Fruit fly (Drosophila melanogaster) whole organism, embryonic: ENCODE measurements around the gene pav.

Experiments
- Bteb2 ChIP-seq: fragments of 200-800 bp; sonication (Bioruptor generic); optimal IDR thresholded peaks from 2 replicates; lab custom pipeline; 2016; ENCODE audit warnings: missing biosample characterization, missing genetic modification characterization
- CG10959 ChIP-seq: fragments of 200-800 bp; sonication (Bioruptor generic); IDR thresholded peaks from 2 replicates; pipeline ENCODE4 v1.3.6; 2022; ENCODE audit warnings: missing biosample characterization, missing genetic modification characterization
- CG12104 ChIP-seq: fragments of 200-800 bp; sonication (Bioruptor generic); optimal IDR thresholded peaks from 3 replicates; lab custom pipeline; 2016; ENCODE audit warnings: missing biosample characterization, missing genetic modification characterization
- CG12942 ChIP-seq: fragments of 200-800 bp; sonication (Bioruptor generic); optimal IDR thresholded peaks from 3 replicates; lab custom pipeline; 2016; ENCODE audit warnings: missing biosample characterization, missing genetic modification characterization
- CG14860 ChIP-seq: fragments of 200-800 bp; sonication (Bioruptor generic); IDR thresholded peaks from 3 replicates; pipeline ENCODE4 v1.3.6; 2022; ENCODE audit warnings: missing biosample characterization, missing genetic modification characterization; ENCODE audit not compliant: partially characterized antibody
- CG17328 ChIP-seq: fragments of 200-800 bp; sonication (Bioruptor generic); IDR thresholded peaks from 2 replicates; pipeline ENCODE4 v1.3.6; 2022; ENCODE audit warnings: missing biosample characterization, missing genetic modification characterization
- CG2120 ChIP-seq: fragments of 200-800 bp; sonication (Bioruptor generic); optimal IDR thresholded peaks from 3 replicates; lab custom pipeline; 2016; ENCODE audit warnings: missing biosample characterization, missing genetic modification characterization
- CG2889 ChIP-seq: fragments of 200-800 bp; sonication (Bioruptor generic); IDR thresholded peaks from 3 replicates; pipeline ENCODE4 v1.3.6; 2022; ENCODE audit warnings: missing biosample characterization, missing genetic modification characterization
- CG32532 ChIP-seq: fragments of 200-800 bp; sonication (Bioruptor generic); IDR thresholded peaks from 2 replicates; pipeline ENCODE4 v1.3.6; 2022; ENCODE audit warnings: missing biosample characterization, missing genetic modification characterization
- CG32767 ChIP-seq: fragments of 200-800 bp; sonication (Bioruptor generic); IDR thresholded peaks from 2 replicates; pipeline ENCODE4 v1.3.6; 2022; ENCODE audit warnings: missing biosample characterization, missing genetic modification characterization
- CG4404 ChIP-seq: fragments of 200-800 bp; sonication (Bioruptor generic); IDR thresholded peaks from 2 replicates; pipeline ENCODE4 v1.3.6; 2022; ENCODE audit warnings: missing biosample characterization, missing genetic modification characterization
- CG4617 ChIP-seq: fragments of 200-800 bp; sonication (Bioruptor generic); optimal IDR thresholded peaks from 3 replicates; lab custom pipeline; 2016; ENCODE audit warnings: missing biosample characterization, missing genetic modification characterization, borderline replicate concordance
- CG5180 ChIP-seq: fragments of 200-800 bp; sonication (Bioruptor generic); optimal IDR thresholded peaks from 3 replicates; lab custom pipeline; 2017; ENCODE audit warnings: missing biosample characterization, missing genetic modification characterization, mild to moderate bottlenecking, moderate library complexity, missing genetic modification reagents
- CG7839 ChIP-seq: fragments of 200-800 bp; sonication (Bioruptor generic); optimal IDR thresholded peaks from 3 replicates; lab custom pipeline; 2018; ENCODE audit warnings: missing biosample characterization, mild to moderate bottlenecking, missing genetic modification characterization, moderate library complexity
- CG8478 ChIP-seq: fragments of >200 bp; optimal IDR thresholded peaks from 2 replicates; lab custom pipeline; 2018
- D19B ChIP-seq: fragments of 200-800 bp; sonication (Bioruptor generic); optimal IDR thresholded peaks from 2 replicates; lab custom pipeline; 2017; ENCODE audit warnings: missing biosample characterization, mild to moderate bottlenecking, missing genetic modification characterization
- Deaf1 ChIP-seq: fragments of 200-800 bp; optimal IDR thresholded peaks from 3 replicates; lab custom pipeline; 2019; ENCODE audit warnings: missing biosample characterization, mild to moderate bottlenecking, missing genetic modification characterization, moderate library complexity
- Doc2 ChIP-seq: fragments of 200-800 bp; sonication (Bioruptor generic); IDR thresholded peaks from 2 replicates; pipeline ENCODE4 v1.3.6; 2022; ENCODE audit warnings: missing biosample characterization, missing genetic modification characterization
- Gug ChIP-seq: fragments of 200-800 bp; sonication (Bioruptor generic); IDR thresholded peaks from 4 replicates; pipeline ENCODE4 v1.3.6; 2022; ENCODE audit warnings: missing biosample characterization, missing genetic modification characterization
- H2.0 ChIP-seq: fragments of 200-800 bp; sonication (Bioruptor generic); IDR thresholded peaks from 2 replicates; pipeline ENCODE4 v1.3.6; 2022; ENCODE audit warnings: missing biosample characterization, missing genetic modification characterization
- Lhr ChIP-seq: fragments of 200-800 bp; sonication (Bioruptor generic); optimal IDR thresholded peaks from 3 replicates; lab custom pipeline; 2017; ENCODE audit warnings: mild to moderate bottlenecking, missing biosample characterization, missing genetic modification reagents, missing genetic modification characterization
- MBD-R2 ChIP-seq: fragments of 200-800 bp; sonication (Bioruptor generic); IDR thresholded peaks from 2 replicates; pipeline ENCODE4 v1.3.6; 2022; ENCODE audit warnings: missing biosample characterization, missing genetic modification characterization
- MESR4 ChIP-seq: fragments of 200-800 bp; sonication (Bioruptor generic); optimal IDR thresholded peaks from 2 replicates; lab custom pipeline; 2018; ENCODE audit warnings: missing biosample characterization, mild to moderate bottlenecking, missing genetic modification characterization, moderate library complexity
- Med ChIP-seq: fragments of 200-800 bp; sonication (Bioruptor generic); peaks from one replicate; lab custom pipeline; 2016; ENCODE audit warnings: missing biosample characterization, missing genetic modification characterization, mild to moderate bottlenecking, inconsistent platforms, moderate library complexity
- Meics ChIP-seq: fragments of 200-800 bp; sonication (Bioruptor generic); optimal IDR thresholded peaks from 2 replicates; lab custom pipeline; 2017; ENCODE audit warnings: missing biosample characterization, mild to moderate bottlenecking, missing genetic modification characterization
- Nf-YB ChIP-seq: fragments of 200-800 bp; sonication (Bioruptor generic); optimal IDR thresholded peaks from 3 replicates; lab custom pipeline; 2019; ENCODE audit warnings: missing biosample characterization, mild to moderate bottlenecking, missing genetic modification characterization, moderate library complexity
- Opbp ChIP-seq: fragments of 200-800 bp; sonication (Bioruptor generic); IDR thresholded peaks from 3 replicates; pipeline ENCODE4 v1.3.6; 2022; ENCODE audit warnings: missing biosample characterization, missing genetic modification characterization; ENCODE audit not compliant: partially characterized antibody
- Optix ChIP-seq: fragments of 200-800 bp; sonication (Bioruptor generic); IDR thresholded peaks from 3 replicates; pipeline ENCODE4 v1.3.6; 2022; ENCODE audit warnings: missing biosample characterization, missing genetic modification characterization
- Trl ChIP-seq, 3 experiments: fragments of >200 bp in 2 of 3; fragments of 200-800 bp in 1 of 3; sonication (Bioruptor generic) in 1 of 3; optimal IDR thresholded peaks; 2 replicates in 1 of 3; 3 replicates in 2 of 3; lab custom pipeline; 2016 to 2017; ENCODE audit warnings: missing biosample characterization in 1 of 3, missing genetic modification characterization in 1 of 3
- YL-1 ChIP-seq: fragments of 200-800 bp; sonication (Bioruptor generic); optimal IDR thresholded peaks from 3 replicates; lab custom pipeline; 2017; ENCODE audit warnings: missing biosample characterization, mild to moderate bottlenecking, missing genetic modification characterization
- abd-A ChIP-seq: fragments of 200-800 bp; sonication (Bioruptor generic); optimal IDR thresholded peaks from 3 replicates; lab custom pipeline; 2019; ENCODE audit warnings: missing biosample characterization, mild to moderate bottlenecking, missing genetic modification characterization, moderate library complexity
- bbx ChIP-seq: fragments of 200-800 bp; sonication (Bioruptor generic); IDR thresholded peaks from 2 replicates; pipeline ENCODE4 v1.3.6; 2022; ENCODE audit warnings: missing biosample characterization, missing genetic modification characterization; ENCODE audit not compliant: partially characterized antibody
- bigmax ChIP-seq: fragments of 200-800 bp; sonication (Bioruptor generic); optimal IDR thresholded peaks from 2 replicates; lab custom pipeline; 2018; ENCODE audit warnings: missing biosample characterization, mild to moderate bottlenecking, missing genetic modification characterization
- cg ChIP-seq: fragments of 200-800 bp; sonication (Bioruptor generic); optimal IDR thresholded peaks from 3 replicates; lab custom pipeline; 2019; ENCODE audit warnings: missing biosample characterization, mild to moderate bottlenecking, missing genetic modification characterization, moderate library complexity
- chif ChIP-seq, 2 experiments: fragments of 200-800 bp; sonication (Bioruptor generic); optimal IDR thresholded peaks; 3 replicates each; lab custom pipeline; 2016; ENCODE audit warnings: missing biosample characterization in 2 of 2, missing genetic modification characterization in 2 of 2
- chinmo ChIP-seq: fragments of 200-800 bp; sonication (Bioruptor generic); IDR thresholded peaks from 4 replicates; pipeline ENCODE4 v1.3.6; 2022; ENCODE audit warnings: missing biosample characterization, missing genetic modification characterization; ENCODE audit not compliant: partially characterized antibody
- chm ChIP-seq: fragments of 200-800 bp; sonication (Bioruptor generic); IDR thresholded peaks from 2 replicates; pipeline ENCODE4 v1.3.6; 2022; ENCODE audit warnings: missing biosample characterization, missing genetic modification characterization
- dan ChIP-seq: fragments of 200-800 bp; sonication (Bioruptor generic); IDR thresholded peaks from 2 replicates; pipeline ENCODE4 v1.3.6; 2022; ENCODE audit warnings: missing biosample characterization, missing genetic modification characterization
- gcm ChIP-seq: fragments of 200-800 bp; sonication (Bioruptor generic); optimal IDR thresholded peaks from 2 replicates; lab custom pipeline; 2019; ENCODE audit warnings: missing biosample characterization, mild to moderate bottlenecking, missing genetic modification characterization, moderate library complexity
- inv ChIP-seq: fragments of 200-800 bp; sonication (Bioruptor generic); IDR thresholded peaks from 2 replicates; pipeline ENCODE4 v1.3.6; 2022; ENCODE audit warnings: missing biosample characterization, missing genetic modification characterization; ENCODE audit not compliant: partially characterized antibody
- jumu ChIP-seq: fragments of 200-800 bp; sonication (Bioruptor generic); optimal IDR thresholded peaks from 3 replicates; lab custom pipeline; 2016; ENCODE audit warnings: missing biosample characterization, missing genetic modification characterization
- nerfin-1 ChIP-seq: fragments of 200-800 bp; sonication (Bioruptor generic); optimal IDR thresholded peaks from 3 replicates; lab custom pipeline; 2019; ENCODE audit warnings: missing biosample characterization, mild to moderate bottlenecking, missing genetic modification characterization, moderate library complexity
- pan ChIP-seq, 4 experiments: fragments of >200 bp in 3 of 4; fragments of 200-800 bp in 1 of 4; sonication (Bioruptor generic) in 1 of 4; optimal IDR thresholded peaks in 3 of 4; IDR thresholded peaks in 1 of 4; 2 replicates each; pipeline versions ENCODE4 v1.3.6 to Lab custom; 2017 to 2022; ENCODE audit warnings: missing biosample characterization in 2 of 4, missing genetic modification characterization in 2 of 4, mixed read lengths in 1 of 4
- pzg ChIP-seq: fragments of 200-800 bp; sonication (Bioruptor generic); optimal IDR thresholded peaks from 3 replicates; lab custom pipeline; 2018; ENCODE audit warnings: missing biosample characterization, mild to moderate bottlenecking, missing genetic modification characterization, moderate library complexity
- sens ChIP-seq: fragments of 200-800 bp; sonication (Bioruptor generic); peaks from one replicate; lab custom pipeline; 2016; ENCODE audit warnings: missing biosample characterization, missing genetic modification characterization
- so ChIP-seq: fragments of 200-800 bp; sonication (Bioruptor generic); IDR thresholded peaks from 3 replicates; pipeline ENCODE4 v1.3.6; 2022; ENCODE audit warnings: missing biosample characterization, missing genetic modification characterization
- tll ChIP-seq, 2 experiments: fragments of 200-800 bp in 1 of 2; fragments of >200 bp in 1 of 2; sonication (Bioruptor generic) in 1 of 2; optimal IDR thresholded peaks; 2 replicates each; lab custom pipeline; 2017 to 2019; ENCODE audit warnings: missing biosample characterization in 2 of 2, missing genetic modification characterization in 2 of 2, mild to moderate bottlenecking in 1 of 2, moderate library complexity in 1 of 2
- ttk ChIP-seq: fragments of 200-800 bp; sonication (Bioruptor generic); IDR thresholded peaks from 2 replicates; pipeline ENCODE4 v2.1.2; 2022; ENCODE audit warnings: missing biosample characterization, missing genetic modification characterization

pav gene

dm6 chr3L:4253611-4254300 is 11.2 kb downstream of the pav start (continued):
- TF ChIP-seq chinmo (GFP tag; lab: Robert Waterston, UW) (peak; percentile 86; the same call in 1 of the 4 replicates), cg (GFP tag; lab: Kevin White, UChicago) (peak; percentile 91), MESR4 (peak; percentile 78), bbx (GFP tag; lab: Robert Waterston, UW) (0 out of 2 replicates have a peak, but pooled peaks have one; percentile 14), Med (GFP tag; lab: Kevin White, UChicago) (peak; percentile 20), CG2120 (GFP tag; lab: Kevin White, UChicago) (no peak), Opbp (GFP tag; lab: Robert Waterston, UW) (no peak; the same call in 2 of the 3 replicates), Bteb2 (GFP tag; lab: Kevin White, UChicago) (no peak), gcm (GFP tag; lab: Kevin White, UChicago) (no peak), tll (GFP tag; optimal IDR thresholded peaks at IDR 0.05; lab: Kevin White, UChicago) (no peak), ttk (0 out of 2 replicates have a peak, but pooled peaks have one; percentile 17), CG5180 (peak; percentile 4), CG4404 (no peak), CG14860 (0 out of 3 replicates have a peak, but pooled peaks have one; percentile 20), Trl (optimal IDR thresholded peaks at IDR 0.05; lab: Kevin White, UChicago) (peak in 1 of 2 experiments; percentile 13), Trl (GFP tag; optimal IDR thresholded peaks at IDR 0.05; lab: Kevin White, UChicago) (no peak), CG2889 (GFP tag; lab: Robert Waterston, UW) (no peak), CG32767 (GFP tag; lab: Robert Waterston, UW) (peak; percentile 57; the same call in 1 of the 2 replicates), YL-1 (GFP tag; lab: Kevin White, UChicago) (peak; percentile 30), CG7839 (no peak), bigmax (GFP tag; lab: Kevin White, UChicago) (peak; percentile 91), dan (GFP tag; lab: Robert Waterston, UW) (no peak), CG17328 (no peak), D19B (GFP tag; lab: Kevin White, UChicago) (no peak), Gug (GFP tag; lab: Robert Waterston, UW) (no peak), CG12942 (GFP tag; lab: Kevin White, UChicago) (no peak), sens (GFP tag; lab: Kevin White, UChicago) (peak; percentile 48), CG8478 (lab: Kevin White, UChicago) (peak; percentile 10), CG4617 (peak; percentile 46), CG32532 (GFP tag; lab: Robert Waterston, UW) (no peak), CG12104 (peak; percentile 6), CG10959 (GFP tag; lab: Robert Waterston, UW) (0 out of 2 replicates have a peak, but pooled peaks have one; percentile 31), pzg (GFP tag; lab: Kevin White, UChicago) (peak; percentile 22), Deaf1 (tag; lab: Kevin White, UChicago) (no peak), nerfin-1 (no peak), Doc2 (GFP tag; lab: Robert Waterston, UW) (no peak), so (GFP tag; lab: Robert Waterston, UW) (0 out of 3 replicates have a peak, but pooled peaks have one; percentile 12), Optix (no peak), jumu (GFP tag; lab: Kevin White, UChicago) (no peak), Meics (no peak), H2.0 (GFP tag; lab: Robert Waterston, UW) (no peak), pan (optimal IDR thresholded peaks at IDR 0.05; lab: Kevin White, UChicago) (no peak), pan (GFP tag; optimal IDR thresholded peaks at IDR 0.05 in 1 of 2, IDR thresholded peaks at IDR 0.05 in 1 of 2) (peak in 1 of 2 experiments; percentile 25), chif (GFP tag; optimal IDR thresholded peaks at IDR 0.05; lab: Kevin White, UChicago) (no peak), MBD-R2 (peak; percentile 26), Lhr (GFP tag; lab: Kevin White, UChicago) (no peak), Nf-YB (GFP tag; lab: Kevin White, UChicago) (no peak), abd-A (tag; lab: Kevin White, UChicago) (no peak), inv (no peak), chm (GFP tag; lab: Robert Waterston, UW) (peak; percentile 13; the same call in 1 of the 2 replicates)
